Worm (Caenorhabditis elegans) whole organism, early embryonic: ENCODE data around the gene pfd-2.

Experiments used
- ama-1 ChIP-seq: fragments of 150-350 bp; optimal IDR thresholded peaks from 2 replicates; lab custom pipeline; 2014
- ets-7 ChIP-seq: sonication (generic microtip); optimal IDR thresholded peaks from 2 replicates; lab custom pipeline; 2016; ENCODE audit warnings: missing genotype, missing genetic modification characterization, missing compliant biosample characterization
- hnd-1 ChIP-seq: sonication (generic microtip); optimal IDR thresholded peaks from 2 replicates; lab custom pipeline; 2016; ENCODE audit warnings: missing genetic modification characterization, missing compliant biosample characterization
- sea-1 ChIP-seq: fragments of 200-800 bp; sonication (Bioruptor generic); conservative IDR thresholded peaks from 2 replicates; pipeline ENCODE4 v1.3.6; 2022; ENCODE audit warnings: missing genetic modification characterization, missing compliant biosample characterization

DNA sequence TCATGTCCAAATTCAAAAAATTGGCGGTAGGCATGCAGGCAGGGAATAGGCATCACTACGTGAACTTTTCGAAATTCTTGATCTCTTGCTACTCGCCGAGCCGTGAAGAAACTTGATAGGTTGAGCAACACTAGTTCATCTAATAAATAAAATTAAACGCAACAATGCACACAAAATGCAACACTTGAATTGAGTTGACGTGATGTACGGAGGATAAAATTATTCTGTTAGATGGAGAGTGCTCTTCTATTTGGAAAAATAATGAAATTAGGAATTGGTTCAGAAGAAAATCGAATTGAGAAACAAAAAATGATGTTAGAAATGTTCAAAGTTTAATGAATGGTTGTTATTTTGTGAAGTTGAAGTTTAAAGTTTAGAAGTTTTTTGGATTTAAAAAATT lies 49.6 kb upstream of the pfd-2 start:
- TF ChIP-seq ama-1 (lab: Kevin White, UChicago) (no peak), ets-7 (tag; lab: Kevin White, UChicago) (no peak), hnd-1 (tag; lab: Kevin White, UChicago) (no peak), sea-1 (GFP tag; lab: Robert Waterston, UW) (no peak)
